Fruit fly (Drosophila melanogaster) whole organism, embryonic: ENCODE data around the gene CG13077.

Experiments
- Antp ChIP-seq: fragments of 200-800 bp; sonication (Bioruptor generic); optimal IDR thresholded peaks from 3 replicates; lab custom pipeline; 2016; ENCODE audit warnings: missing biosample characterization, missing genetic modification characterization
- Asciz ChIP-seq: fragments of 200-800 bp; sonication (Bioruptor generic); optimal IDR thresholded peaks from 2 replicates; lab custom pipeline; 2017; ENCODE audit warnings: missing biosample characterization, mild to moderate bottlenecking, missing genetic modification characterization, missing genetic modification reagents
- BtbVII ChIP-seq: fragments of 200-800 bp; sonication (Bioruptor generic); optimal IDR thresholded peaks from 3 replicates; lab custom pipeline; 2017; ENCODE audit warnings: missing biosample characterization, mild to moderate bottlenecking, missing genetic modification characterization
- Bteb2 ChIP-seq: fragments of 200-800 bp; sonication (Bioruptor generic); optimal IDR thresholded peaks from 2 replicates; lab custom pipeline; 2016; ENCODE audit warnings: missing biosample characterization, missing genetic modification characterization
- CG10366 ChIP-seq: fragments of 200-800 bp; sonication (Bioruptor generic); IDR thresholded peaks from 2 replicates; pipeline ENCODE4 v1.3.6; 2022; ENCODE audit warnings: missing biosample characterization, missing genetic modification characterization
- CG10959 ChIP-seq: fragments of 200-800 bp; sonication (Bioruptor generic); IDR thresholded peaks from 2 replicates; pipeline ENCODE4 v1.3.6; 2022; ENCODE audit warnings: missing biosample characterization, missing genetic modification characterization
- CG11085 ChIP-seq: fragments of 200-800 bp; sonication (Bioruptor generic); IDR thresholded peaks from 2 replicates; pipeline ENCODE4 v1.3.6; 2022; ENCODE audit warnings: missing biosample characterization, missing genetic modification characterization
- CG11456 ChIP-seq: fragments of 200-800 bp; sonication (Bioruptor generic); IDR thresholded peaks from 3 replicates; pipeline ENCODE4 v1.3.6; 2022; ENCODE audit warnings: missing biosample characterization, missing genetic modification characterization
- CG1647 ChIP-seq: fragments of 200-800 bp; sonication (Bioruptor generic); optimal IDR thresholded peaks from 3 replicates; lab custom pipeline; 2016; ENCODE audit warnings: missing biosample characterization, missing genetic modification characterization
- CG17829 ChIP-seq: fragments of 200-800 bp; optimal IDR thresholded peaks from 2 replicates; lab custom pipeline; 2019; ENCODE audit warnings: missing biosample characterization, mild to moderate bottlenecking, missing genetic modification characterization, moderate library complexity
- CG18619 ChIP-seq: fragments of 200-800 bp; sonication (Bioruptor generic); optimal IDR thresholded peaks from 3 replicates; lab custom pipeline; 2017; ENCODE audit warnings: missing biosample characterization, mild to moderate bottlenecking, missing genetic modification characterization
- CG2202 ChIP-seq: fragments of 200-800 bp; sonication (Bioruptor generic); optimal IDR thresholded peaks from 2 replicates; lab custom pipeline; 2018; ENCODE audit warnings: missing biosample characterization, mild to moderate bottlenecking, missing genetic modification characterization
- CG3065 ChIP-seq: fragments of 200-800 bp; sonication (Bioruptor generic); optimal IDR thresholded peaks from 2 replicates; lab custom pipeline; 2016; ENCODE audit warnings: missing biosample characterization, missing genetic modification characterization
- CG32772 ChIP-seq: fragments of 200-800 bp; sonication (Bioruptor generic); IDR thresholded peaks from 2 replicates; pipeline ENCODE4 v1.3.6; 2022; ENCODE audit warnings: missing biosample characterization, missing genetic modification characterization
- CG34376 ChIP-seq: fragments of 200-800 bp; sonication (Bioruptor generic); optimal IDR thresholded peaks from 2 replicates; lab custom pipeline; 2018; ENCODE audit warnings: missing biosample characterization, mild to moderate bottlenecking, missing genetic modification characterization
- CG4360 ChIP-seq: fragments of 200-800 bp; sonication (Bioruptor generic); IDR thresholded peaks from 2 replicates; pipeline ENCODE4 v1.3.6; 2022; ENCODE audit warnings: missing biosample characterization, missing genetic modification characterization
- CG8924 ChIP-seq: fragments of 200-800 bp; optimal IDR thresholded peaks from 3 replicates; lab custom pipeline; 2019; ENCODE audit warnings: missing biosample characterization, mild to moderate bottlenecking, missing genetic modification characterization, moderate library complexity
- CG9876 ChIP-seq: fragments of 200-800 bp; sonication (Bioruptor generic); optimal IDR thresholded peaks from 2 replicates; lab custom pipeline; 2016; ENCODE audit warnings: missing biosample characterization, missing genetic modification characterization
- CoRest ChIP-seq: fragments of 200-800 bp; sonication (Bioruptor generic); optimal IDR thresholded peaks from 3 replicates; lab custom pipeline; 2018; ENCODE audit warnings: missing biosample characterization, mild to moderate bottlenecking, missing genetic modification characterization, moderate library complexity
- Drgx ChIP-seq: fragments of 200-800 bp; sonication (Bioruptor generic); IDR thresholded peaks from 2 replicates; pipeline ENCODE4 v1.3.6; 2022; ENCODE audit warnings: missing biosample characterization, missing genetic modification characterization
- Elba2 ChIP-seq: fragments of 200-800 bp; sonication (Bioruptor generic); optimal IDR thresholded peaks from 3 replicates; lab custom pipeline; 2016; ENCODE audit warnings: missing biosample characterization, missing genetic modification characterization
- Hand ChIP-seq: fragments of 200-800 bp; sonication (Bioruptor generic); optimal IDR thresholded peaks from 2 replicates; lab custom pipeline; 2017; ENCODE audit warnings: mild to moderate bottlenecking, missing biosample characterization, missing genetic modification reagents, missing genetic modification characterization
- HmgZ ChIP-seq: fragments of 200-800 bp; sonication (Bioruptor generic); optimal IDR thresholded peaks from 2 replicates; lab custom pipeline; 2018; ENCODE audit warnings: missing biosample characterization, mild to moderate bottlenecking, missing genetic modification characterization
- Hmr ChIP-seq: fragments of 200-800 bp; sonication (Bioruptor generic); optimal IDR thresholded peaks from 3 replicates; lab custom pipeline; 2017; ENCODE audit warnings: mild to moderate bottlenecking, missing biosample characterization, missing genetic modification reagents, missing genetic modification characterization
- Hr3 ChIP-seq: fragments of 200-800 bp; sonication (Bioruptor generic); optimal IDR thresholded peaks from 3 replicates; lab custom pipeline; 2016; ENCODE audit warnings: missing biosample characterization, missing genetic modification characterization
- Max ChIP-seq: fragments of 200-800 bp; sonication (Bioruptor generic); optimal IDR thresholded peaks from 2 replicates; lab custom pipeline; 2016; ENCODE audit warnings: missing biosample characterization, mild to moderate bottlenecking, missing genetic modification characterization
- Myb ChIP-seq: fragments of 200-800 bp; sonication (Bioruptor generic); optimal IDR thresholded peaks from 2 replicates; lab custom pipeline; 2016; ENCODE audit warnings: missing biosample characterization, missing genetic modification characterization
- NK7.1 ChIP-seq: fragments of 200-800 bp; sonication (Bioruptor generic); optimal IDR thresholded peaks from 3 replicates; lab custom pipeline; 2016; ENCODE audit warnings: missing biosample characterization, missing genetic modification characterization
- Side ChIP-seq: fragments of 200-800 bp; sonication (Bioruptor generic); optimal IDR thresholded peaks from 2 replicates; lab custom pipeline; 2016; ENCODE audit warnings: missing biosample characterization, missing genetic modification characterization
- TFAM ChIP-seq: fragments of 200-800 bp; sonication (Bioruptor generic); optimal IDR thresholded peaks from 2 replicates; lab custom pipeline; 2017; ENCODE audit warnings: missing biosample characterization, missing genetic modification characterization, inconsistent platforms
- Xbp1 ChIP-seq: fragments of 200-800 bp; sonication (Bioruptor generic); optimal IDR thresholded peaks from 3 replicates; lab custom pipeline; 2016; ENCODE audit warnings: missing biosample characterization, mild to moderate bottlenecking, missing genetic modification characterization
- ac ChIP-seq: fragments of 200-800 bp; sonication (Bioruptor generic); optimal IDR thresholded peaks from 3 replicates; lab custom pipeline; 2017; ENCODE audit warnings: missing biosample characterization, mild to moderate bottlenecking, missing genetic modification characterization
- amos ChIP-seq: fragments of 200-800 bp; sonication (Bioruptor generic); IDR thresholded peaks from 2 replicates; pipeline ENCODE4 v1.3.6; 2022; ENCODE audit warnings: missing biosample characterization, missing genetic modification characterization; ENCODE audit not compliant: partially characterized antibody
- cad ChIP-seq: fragments of >200 bp; optimal IDR thresholded peaks from 2 replicates; lab custom pipeline; 2017; ENCODE audit warnings: missing biosample characterization, missing genetic modification characterization
- crol ChIP-seq: fragments of 200-800 bp; sonication (Bioruptor generic); IDR thresholded peaks from 2 replicates; pipeline ENCODE4 v1.3.6; 2022; ENCODE audit warnings: missing biosample characterization, missing genetic modification characterization
- disco-r ChIP-seq: fragments of 200-800 bp; sonication (Bioruptor generic); optimal IDR thresholded peaks from 2 replicates; lab custom pipeline; 2016; ENCODE audit warnings: missing biosample characterization, missing genetic modification characterization
- emc ChIP-seq: fragments of 200-800 bp; sonication (Bioruptor generic); optimal IDR thresholded peaks from 2 replicates; lab custom pipeline; 2016; ENCODE audit warnings: missing biosample characterization, missing genetic modification characterization
- ems ChIP-seq: fragments of 200-800 bp; sonication (Bioruptor generic); optimal IDR thresholded peaks from 3 replicates; lab custom pipeline; 2016; ENCODE audit warnings: missing biosample characterization, missing genetic modification characterization
- en ChIP-seq: fragments of 200-800 bp; sonication (Bioruptor generic); optimal IDR thresholded peaks from 2 replicates; lab custom pipeline; 2016; ENCODE audit warnings: missing biosample characterization, missing genetic modification characterization
- odd ChIP-seq: fragments of 200-800 bp; sonication (Bioruptor generic); optimal IDR thresholded peaks from 2 replicates; lab custom pipeline; 2017; ENCODE audit warnings: missing biosample characterization, mild to moderate bottlenecking, missing genetic modification characterization
- pum ChIP-seq: fragments of 200-800 bp; sonication (Bioruptor generic); optimal IDR thresholded peaks from 2 replicates; lab custom pipeline; 2016; ENCODE audit warnings: missing biosample characterization, missing genetic modification characterization
- rib ChIP-seq: fragments of 200-800 bp; sonication (Bioruptor generic); IDR thresholded peaks from 2 replicates; pipeline ENCODE4 v1.3.6; 2022; ENCODE audit warnings: missing biosample characterization, missing genetic modification characterization
- run ChIP-seq: fragments of 200-800 bp; sonication (Bioruptor generic); optimal IDR thresholded peaks from 3 replicates; lab custom pipeline; 2018; ENCODE audit warnings: missing biosample characterization, mild to moderate bottlenecking, missing genetic modification characterization
- shn ChIP-seq: fragments of 200-800 bp; sonication (Bioruptor generic); optimal IDR thresholded peaks from 3 replicates; lab custom pipeline; 2016; ENCODE audit warnings: missing biosample characterization, missing genetic modification characterization
- sob ChIP-seq: fragments of 200-800 bp; sonication (Bioruptor generic); IDR thresholded peaks from 2 replicates; pipeline ENCODE4 v1.3.6; 2022; ENCODE audit warnings: missing biosample characterization, missing genetic modification characterization
- sqz ChIP-seq: fragments of 200-800 bp; sonication (Bioruptor generic); optimal IDR thresholded peaks from 3 replicates; lab custom pipeline; 2018; ENCODE audit warnings: missing biosample characterization, mild to moderate bottlenecking, missing genetic modification characterization
- tx ChIP-seq: fragments of 200-800 bp; sonication (Bioruptor generic); optimal IDR thresholded peaks from 2 replicates; lab custom pipeline; 2016; ENCODE audit warnings: missing biosample characterization, missing genetic modification characterization
- vvl ChIP-seq: fragments of 200-800 bp; sonication (Bioruptor generic); IDR thresholded peaks from 2 replicates; pipeline ENCODE4 v1.3.6; 2022; ENCODE audit warnings: missing biosample characterization, missing genetic modification characterization
- yki ChIP-seq: fragments of >200 bp; optimal IDR thresholded peaks from 3 replicates; lab custom pipeline; 2018
- zen2 ChIP-seq: fragments of 200-800 bp; sonication (Bioruptor generic); IDR thresholded peaks from 3 replicates; pipeline ENCODE4 v1.3.6; 2022; ENCODE audit warnings: missing biosample characterization, missing genetic modification characterization; ENCODE audit not compliant: partially characterized antibody

CG13077 gene

dm6 chr2L:19572496-19573317 is 7.0 kb downstream of the CG13077 start:
- TF ChIP-seq TFAM (GFP tag; lab: Kevin White, UChicago) (no peak), CoRest (tag; lab: Kevin White, UChicago) (peak; percentile 75), zen2 (GFP tag; lab: Robert Waterston, UW) (no peak), BtbVII (peak; percentile 74), Bteb2 (GFP tag; lab: Kevin White, UChicago) (peak; percentile 67), odd (GFP tag; lab: Kevin White, UChicago) (peak; percentile 57), NK7.1 (peak; percentile 46), Hand (peak; percentile 54), Elba2 (GFP tag; lab: Kevin White, UChicago) (peak; percentile 69), Hr3 (peak; percentile 61), run (tag; lab: Kevin White, UChicago) (no peak), rib (no peak), sqz (GFP tag; lab: Kevin White, UChicago) (no peak), CG17829 (tag; lab: Kevin White, UChicago) (peak; percentile 65), CG9876 (GFP tag; lab: Kevin White, UChicago) (no peak), Antp (GFP tag; lab: Kevin White, UChicago) (no peak), CG8924 (tag; lab: Kevin White, UChicago) (peak; percentile 65), Side (GFP tag; lab: Kevin White, UChicago) (peak; percentile 27), CG1647 (GFP tag; lab: Kevin White, UChicago) (peak; percentile 19), ac (GFP tag; lab: Kevin White, UChicago) (no peak), pum (GFP tag; lab: Kevin White, UChicago) (peak; percentile 5), disco-r (GFP tag; lab: Kevin White, UChicago) (peak; percentile 45), Max (peak; percentile 57), Drgx (GFP tag; lab: Robert Waterston, UW) (peak; percentile 81), Hmr (peak; percentile 82), CG2202 (tag; lab: Kevin White, UChicago) (peak; percentile 42), CG10959 (GFP tag; lab: Robert Waterston, UW) (no peak), CG11456 (no peak; the same call in 2 of the 3 replicates), sob (GFP tag; lab: Robert Waterston, UW) (peak; percentile 28; the same call in 1 of the 2 replicates), ems (GFP tag; lab: Kevin White, UChicago) (peak; percentile 59), tx (peak; percentile 26), shn (GFP tag; lab: Kevin White, UChicago) (peak; percentile 26), crol (GFP tag; lab: Robert Waterston, UW) (peak; percentile 59; the same call in 1 of the 2 replicates), CG18619 (GFP tag; lab: Kevin White, UChicago) (peak; percentile 52), vvl (0 out of 2 replicates have a peak, but pooled peaks have one; percentile 50), CG10366 (GFP tag; lab: Robert Waterston, UW) (peak; percentile 52), Myb (GFP tag; lab: Kevin White, UChicago) (peak; percentile 25), cad (GFP tag; lab: Kevin White, UChicago) (no peak), CG3065 (GFP tag; lab: Kevin White, UChicago) (no peak), CG11085 (GFP tag; lab: Robert Waterston, UW) (0 out of 2 replicates have a peak, but pooled peaks have one; percentile 14), CG4360 (GFP tag; lab: Robert Waterston, UW) (peak; percentile 94), Asciz (GFP tag; lab: Kevin White, UChicago) (peak; percentile 26), CG34376 (GFP tag; lab: Kevin White, UChicago) (peak; percentile 73), en (no peak), amos (peak; percentile 14; the same call in 1 of the 2 replicates), CG32772 (GFP tag; lab: Robert Waterston, UW) (peak; percentile 34; the same call in 1 of the 2 replicates), Xbp1 (GFP tag; lab: Kevin White, UChicago) (peak; percentile 61), emc (GFP tag; lab: Kevin White, UChicago) (no peak), yki (lab: Kevin White, UChicago) (peak; percentile 46), HmgZ (tag; lab: Kevin White, UChicago) (peak; percentile 43)
